Worm (Caenorhabditis elegans) whole organism, early embryonic: ENCODE data around the gene col-119.
A peak's percentile ranks its signal among the peaks of the same experiment; 100 is the strongest.

Experiments used
- B0310.2 ChIP-seq: sonication (generic microtip); optimal IDR thresholded peaks from 2 replicates; lab custom pipeline; 2016; ENCODE audit warnings: mild to moderate bottlenecking, missing genetic modification characterization, missing compliant biosample characterization
- F13C5.2 ChIP-seq: sonication (generic microtip); optimal IDR thresholded peaks from 2 replicates; lab custom pipeline; 2017; ENCODE audit warnings: mild to moderate bottlenecking, missing genetic modification characterization, inconsistent platforms, missing compliant biosample characterization
- aly-1 ChIP-seq: sonication (generic microtip); optimal IDR thresholded peaks from 2 replicates; lab custom pipeline; 2016; ENCODE audit warnings: missing genetic modification characterization, missing compliant biosample characterization
- ama-1 ChIP-seq: fragments of 150-350 bp; optimal IDR thresholded peaks from 2 replicates; lab custom pipeline; 2014
- ceh-13 ChIP-seq: fragments of 200-800 bp; sonication (Bioruptor generic); optimal IDR thresholded peaks from 2 replicates; lab custom pipeline; 2018; ENCODE audit warnings: mild to moderate bottlenecking, missing genetic modification characterization, missing compliant biosample characterization
- ceh-36 ChIP-seq: sonication (generic microtip); optimal IDR thresholded peaks from 2 replicates; lab custom pipeline; 2016; ENCODE audit warnings: missing genetic modification characterization, inconsistent platforms, missing compliant biosample characterization
- ets-7 ChIP-seq: sonication (generic microtip); optimal IDR thresholded peaks from 2 replicates; lab custom pipeline; 2016; ENCODE audit warnings: missing genotype, missing genetic modification characterization, missing compliant biosample characterization
- flt-1 ChIP-seq: fragments of 200-800 bp; sonication (Bioruptor generic); IDR thresholded peaks from 2 replicates; pipeline ENCODE4 v1.3.6; 2022; ENCODE audit warnings: missing genetic modification characterization, missing compliant biosample characterization
- hmbx-1 ChIP-seq: sonication (generic microtip); optimal IDR thresholded peaks from 2 replicates; lab custom pipeline; 2016; ENCODE audit warnings: mild to moderate bottlenecking, missing genetic modification characterization, missing compliant biosample characterization
- hmg-4 ChIP-seq: fragments of 200-800 bp; sonication (Bioruptor generic); optimal IDR thresholded peaks from 2 replicates; lab custom pipeline; 2018; ENCODE audit warnings: mild to moderate bottlenecking, missing genetic modification characterization, missing compliant biosample characterization
- hnd-1 ChIP-seq: sonication (generic microtip); optimal IDR thresholded peaks from 2 replicates; lab custom pipeline; 2016; ENCODE audit warnings: missing genetic modification characterization, missing compliant biosample characterization
- pes-1 ChIP-seq: fragments of 200-800 bp; sonication (Bioruptor generic); IDR thresholded peaks from 2 replicates; pipeline ENCODE4 v1.3.6; 2022; ENCODE audit warnings: missing genetic modification reagents, missing genetic modification characterization, missing compliant biosample characterization
- scrt-1 ChIP-seq: fragments of 200-800 bp; sonication (Bioruptor generic); IDR thresholded peaks from 2 replicates; pipeline ENCODE4 v1.3.6; 2022; ENCODE audit warnings: missing genetic modification characterization, missing compliant biosample characterization
- sea-1 ChIP-seq: fragments of 200-800 bp; sonication (Bioruptor generic); conservative IDR thresholded peaks from 2 replicates; pipeline ENCODE4 v1.3.6; 2022; ENCODE audit warnings: missing genetic modification characterization, missing compliant biosample characterization
- tbx-11 ChIP-seq: fragments of 200-800 bp; sonication (Bioruptor generic); IDR thresholded peaks from 2 replicates; pipeline ENCODE4 v1.3.6; 2022; ENCODE audit warnings: missing genetic modification characterization, missing compliant biosample characterization
- tbx-37 ChIP-seq: fragments of 200-800 bp; sonication (Bioruptor generic); conservative IDR thresholded peaks from 2 replicates; pipeline ENCODE4 v1.3.6; 2022; ENCODE audit warnings: missing genetic modification reagents, missing genetic modification characterization, missing compliant biosample characterization
- tra-4 ChIP-seq: sonication (generic microtip); optimal IDR thresholded peaks from 2 replicates; lab custom pipeline; 2017; ENCODE audit warnings: missing genetic modification characterization, missing compliant biosample characterization

The col-119 gene

DNA sequence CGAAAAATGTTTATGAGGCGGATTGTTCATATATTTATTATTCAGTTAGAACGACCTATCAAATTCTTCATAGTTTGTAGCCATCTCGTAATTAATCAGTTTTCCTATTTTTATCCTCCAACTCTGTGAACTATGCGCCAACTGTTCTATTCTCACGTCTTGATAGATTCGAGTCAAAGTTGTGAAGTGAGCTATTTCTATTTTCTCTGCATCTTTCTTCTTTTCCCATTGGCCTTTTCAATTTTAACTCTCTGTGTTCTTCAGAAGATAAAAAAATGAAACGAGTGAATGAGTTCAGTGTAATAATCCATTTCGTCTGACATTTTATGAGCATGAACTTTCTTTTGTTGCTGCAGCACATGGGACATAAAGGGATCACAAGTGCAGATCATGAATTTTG, 1.5 kb downstream of the col-119 start:
- TF ChIP-seq B0310.2 (no peak), sea-1 (GFP tag; lab: Robert Waterston, UW) (no peak), hmg-4 (GFP tag; lab: Kevin White, UChicago) (no peak), tbx-37 (GFP tag; lab: Robert Waterston, UW) (no peak), pes-1 (no peak), tra-4 (no peak), ceh-13 (GFP tag; lab: Kevin White, UChicago) (no peak), hmbx-1 (tag; lab: Kevin White, UChicago) (no peak), tbx-11 (GFP tag; lab: Robert Waterston, UW) (no peak), ama-1 (lab: Kevin White, UChicago) (no peak), aly-1 (tag; lab: Kevin White, UChicago) (no peak)

ce11 chrIV:8975331-8975625, 4.3 kb downstream of the col-119 start, which contains the start of gene pdzd-8:
Gene pdzd-8, plus strand, starts transcription at chrIV:8975526.
- TF ChIP-seq B0310.2 (no peak), tra-4 (no peak), flt-1 (no peak), tbx-11 (GFP tag; lab: Robert Waterston, UW) (no peak)

- TF ChIP-seq ceh-13 (GFP tag; lab: Kevin White, UChicago) (no peak), F13C5.2 (no peak), scrt-1 (GFP tag; lab: Robert Waterston, UW) (no peak), tbx-11 (GFP tag; lab: Robert Waterston, UW) (no peak), tbx-37 (GFP tag; lab: Robert Waterston, UW) (no peak), B0310.2 (no peak), hmg-4 (GFP tag; lab: Kevin White, UChicago) (no peak), pes-1 (no peak), ets-7 (tag; lab: Kevin White, UChicago) (no peak), tra-4 (no peak), hmbx-1 (tag; lab: Kevin White, UChicago) (no peak), sea-1 (GFP tag; lab: Robert Waterston, UW) (no peak)
These were observed 4.9 kb downstream of the col-119 start for ce11 chrIV:8974543-8975330.

DNA sequence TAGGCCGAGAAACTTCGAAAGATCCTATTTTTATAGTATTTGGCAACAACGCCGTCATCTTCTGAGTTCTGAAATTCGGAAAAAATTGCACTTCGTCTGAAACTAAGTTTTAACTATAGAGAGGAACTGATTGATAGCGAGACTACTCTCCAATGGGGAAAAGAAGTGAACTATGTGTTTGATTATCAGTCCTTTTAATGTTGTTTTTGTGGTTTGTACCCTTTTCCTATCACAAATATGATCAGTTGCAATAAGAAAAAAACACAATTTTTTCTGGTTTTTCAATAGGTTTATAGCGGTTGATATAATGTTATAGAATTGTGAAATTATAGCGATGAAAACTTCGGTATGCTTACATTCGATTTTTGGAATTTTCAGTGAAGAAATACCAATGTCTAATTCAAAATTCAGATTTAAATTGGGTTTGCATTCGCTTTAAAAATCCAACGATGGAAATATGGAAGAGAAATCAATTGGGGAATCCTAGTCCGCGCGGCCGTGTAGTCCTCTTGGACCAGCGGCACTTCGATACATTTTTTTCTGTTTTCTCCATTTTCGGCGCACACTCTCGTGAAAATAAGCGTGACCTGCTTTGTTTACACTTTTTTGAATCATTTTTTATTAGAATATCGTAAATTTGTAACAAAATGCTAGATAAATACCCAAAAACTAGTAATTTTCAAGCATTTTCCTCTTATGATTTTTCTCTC, 6.2 kb downstream of the col-119 start, which contains the start of gene C53B4.3:
C53B4.3 (minus strand) TSS at position 464 of the 710 bp plus-strand sequence.
- TF ChIP-seq hmbx-1 (tag; lab: Kevin White, UChicago): no peak
- no peak for TF ChIP-seq tra-4
- no peak for TF ChIP-seq ama-1 (lab: Kevin White, UChicago)
- TF ChIP-seq tbx-37 (GFP tag; lab: Robert Waterston, UW): peak; percentile 75
- TF ChIP-seq sea-1 (GFP tag; lab: Robert Waterston, UW): no peak
- TF ChIP-seq tbx-11 (GFP tag; lab: Robert Waterston, UW): no peak
- 0 out of 2 replicates have a peak, but pooled peaks have one; percentile 69 for TF ChIP-seq pes-1
- no peak for TF ChIP-seq ceh-13 (GFP tag; lab: Kevin White, UChicago)

- TF ChIP-seq tra-4 (no peak), hnd-1 (tag; lab: Kevin White, UChicago) (no peak), ceh-36 (no peak), aly-1 (tag; lab: Kevin White, UChicago) (no peak), sea-1 (GFP tag; lab: Robert Waterston, UW) (no peak), ama-1 (lab: Kevin White, UChicago) (no peak), ets-7 (tag; lab: Kevin White, UChicago) (no peak), tbx-11 (GFP tag; lab: Robert Waterston, UW) (no peak), pes-1 (no peak), scrt-1 (GFP tag; lab: Robert Waterston, UW) (no peak), F13C5.2 (no peak), hmg-4 (GFP tag; lab: Kevin White, UChicago) (no peak), tbx-37 (GFP tag; lab: Robert Waterston, UW) (no peak), hmbx-1 (tag; lab: Kevin White, UChicago) (no peak), ceh-13 (GFP tag; lab: Kevin White, UChicago) (no peak), flt-1 (no peak), B0310.2 (no peak)
These were observed 11.6 kb downstream of the col-119 start, which contains the start of gene suex-2 for ce11 chrIV:8967990-8968389. Gene suex-2, plus strand, starts transcription at chrIV:8968290.

- no peak for TF ChIP-seq hnd-1 (tag; lab: Kevin White, UChicago)
- TF ChIP-seq B0310.2: no peak
- no peak for TF ChIP-seq flt-1
- no peak for TF ChIP-seq ceh-13 (GFP tag; lab: Kevin White, UChicago)
- TF ChIP-seq pes-1: no peak
- TF ChIP-seq tbx-11 (GFP tag; lab: Robert Waterston, UW): no peak
- TF ChIP-seq F13C5.2: no peak
These were observed 13.7 kb downstream of the col-119 start, which contains the start of gene C53B4.2 for ce11 chrIV:8965883-8966282. Gene C53B4.2, plus strand, starts transcription at chrIV:8966183.

DNA sequence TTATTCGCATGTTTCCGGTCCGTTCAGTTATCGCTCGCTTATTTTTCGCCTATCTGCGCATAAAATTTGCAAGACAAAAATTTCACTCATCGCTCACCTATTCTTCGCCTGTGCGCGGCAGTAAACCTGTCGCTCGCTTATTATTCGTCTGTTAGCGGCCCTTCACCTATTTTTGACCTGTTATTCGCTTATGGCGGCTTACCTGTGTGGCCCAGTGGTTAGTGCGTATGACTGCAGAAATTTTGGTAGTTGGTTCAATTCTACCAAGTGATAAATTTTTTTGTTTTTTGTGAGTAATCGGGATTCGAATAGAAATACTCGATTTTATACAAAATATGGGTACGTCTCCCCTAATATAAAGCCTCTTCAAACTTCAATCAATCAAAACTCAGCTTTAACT, 15.6 kb downstream of the col-119 start:
- peak; percentile 82 for TF ChIP-seq tbx-11 (GFP tag; lab: Robert Waterston, UW)
- TF ChIP-seq pes-1: peak; percentile 92
- peak; percentile 86 for TF ChIP-seq scrt-1 (GFP tag; lab: Robert Waterston, UW)
- TF ChIP-seq sea-1 (GFP tag; lab: Robert Waterston, UW): peak; percentile 84
- TF ChIP-seq flt-1: peak; percentile 87
- TF ChIP-seq tbx-37 (GFP tag; lab: Robert Waterston, UW): peak; percentile 78
